Fruit fly (Drosophila melanogaster) whole organism, prepupa: Measurements from ENCODE around the gene CG32755.

Experiments used
- Blimp-1 ChIP-seq: fragments of 200-800 bp; sonication (Bioruptor generic); optimal IDR thresholded peaks from 3 replicates; lab custom pipeline; 2017; ENCODE audit warnings: missing biosample characterization, missing genetic modification characterization, mild to moderate bottlenecking, moderate library complexity, missing genetic modification reagents
- CG11294 ChIP-seq: fragments of 200-800 bp; sonication (Bioruptor generic); IDR thresholded peaks from 2 replicates; pipeline ENCODE4 v1.3.6; 2022; ENCODE audit warnings: missing biosample characterization, missing genetic modification characterization
- CG11762 ChIP-seq: fragments of 200-800 bp; sonication (Bioruptor generic); optimal IDR thresholded peaks from 3 replicates; lab custom pipeline; 2016; ENCODE audit warnings: missing biosample characterization, missing genetic modification characterization; ENCODE audit not compliant: insufficient read depth
- CG32006 ChIP-seq: fragments of 200-800 bp; sonication (Bioruptor generic); optimal IDR thresholded peaks from 3 replicates; lab custom pipeline; 2017; ENCODE audit warnings: missing biosample characterization, mild to moderate bottlenecking, missing genetic modification characterization
- CG8119 ChIP-seq: fragments of 200-800 bp; sonication (Bioruptor generic); IDR thresholded peaks from 3 replicates; pipeline ENCODE4 v1.3.6; 2022; ENCODE audit warnings: missing biosample characterization, missing genetic modification characterization
- CG8319 ChIP-seq: fragments of 200-800 bp; sonication (Bioruptor generic); optimal IDR thresholded peaks from 3 replicates; lab custom pipeline; 2016; ENCODE audit warnings: missing biosample characterization, missing genetic modification characterization
- Lpt ChIP-seq: fragments of 200-800 bp; sonication (Bioruptor generic); optimal IDR thresholded peaks from 3 replicates; lab custom pipeline; 2016; ENCODE audit warnings: missing biosample characterization, missing genetic modification characterization
- Met ChIP-seq: fragments of 200-800 bp; sonication (Bioruptor generic); optimal IDR thresholded peaks from 3 replicates; lab custom pipeline; 2016; ENCODE audit warnings: missing biosample characterization, missing genetic modification characterization
- cyc ChIP-seq: fragments of 200-800 bp; sonication (Bioruptor generic); optimal IDR thresholded peaks from 3 replicates; lab custom pipeline; 2016; ENCODE audit warnings: missing biosample characterization, missing genetic modification characterization

DNA sequence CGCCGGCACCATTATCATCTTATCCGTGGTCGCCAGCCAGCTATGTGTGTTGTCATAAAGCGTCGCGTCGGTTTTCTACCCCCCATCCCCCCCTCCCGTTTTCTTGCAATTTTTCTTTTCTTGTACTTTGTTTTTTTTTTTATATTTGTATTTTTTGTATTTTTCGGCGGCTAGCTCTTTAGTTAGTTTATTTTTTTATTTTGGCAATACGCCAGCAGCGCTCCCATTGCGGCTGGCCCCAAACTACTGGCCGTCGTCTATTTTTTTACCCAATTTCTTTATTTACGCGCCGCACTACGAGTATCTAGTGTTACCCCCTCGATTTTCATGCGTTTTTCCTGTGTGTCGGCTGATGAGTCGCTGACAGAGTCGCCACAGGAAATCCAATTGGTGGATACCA is 31.4 kb downstream of the CG32755 start:
- TF ChIP-seq Lpt (GFP tag; lab: Kevin White, UChicago): no peak
- no peak for TF ChIP-seq CG32006 (GFP tag; lab: Kevin White, UChicago)
- no peak for TF ChIP-seq cyc (GFP tag; lab: Kevin White, UChicago)
- TF ChIP-seq CG8319 (GFP tag; lab: Kevin White, UChicago): no peak
- no peak for TF ChIP-seq CG11294 (GFP tag; lab: Robert Waterston, UW)
- TF ChIP-seq CG11762 (GFP tag; lab: Kevin White, UChicago): no peak
- TF ChIP-seq Met (GFP tag; lab: Kevin White, UChicago): no peak
- TF ChIP-seq Blimp-1 (GFP tag; lab: Kevin White, UChicago): no peak
- TF ChIP-seq CG8119 (GFP tag; lab: Robert Waterston, UW): peak; percentile 21; the same call in 1 of the 3 replicates
